Worm (Caenorhabditis elegans): ENCODE data around the gene T28A8.4.

DNA sequence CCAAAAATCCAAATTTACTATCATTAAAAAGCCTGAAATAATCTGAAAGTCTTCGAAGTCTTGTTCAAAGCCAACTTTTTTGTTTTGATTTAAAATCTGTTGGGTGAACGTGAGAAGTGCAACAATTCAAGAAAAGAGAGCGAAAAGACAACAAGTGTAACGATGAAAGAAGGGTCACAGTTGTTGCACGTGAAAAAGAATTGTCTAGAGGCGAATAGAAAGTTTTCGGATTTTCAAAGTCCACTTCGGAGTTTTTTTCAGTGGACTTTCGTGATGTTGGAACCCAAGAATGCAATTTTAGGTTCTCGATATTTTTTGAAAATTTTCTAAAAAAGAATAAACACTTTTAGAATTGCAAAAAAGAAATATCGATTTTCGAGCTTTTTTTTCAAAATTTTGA lies 46.5 kb downstream of the T28A8.4 start:
- no peak for TF ChIP-seq Y53F4B.3 (GFP tag; IDR thresholded peaks at IDR 0.05)
- no peak for TF ChIP-seq ama-1 (optimal IDR thresholded peaks at IDR 0.05)
- TF ChIP-seq ama-1 (GFP tag; optimal IDR thresholded peaks at IDR 0.05), result no peak
- no peak for TF ChIP-seq F10E7.11 (tag; optimal IDR thresholded peaks at IDR 0.05)
- TF ChIP-seq hrde-1 (tag; optimal IDR thresholded peaks at IDR 0.05; ENCODE audit: borderline replicate concordance), result no peak
- no peak for TF ChIP-seq snpc-1.3 (tag; optimal IDR thresholded peaks at IDR 0.05; ENCODE audit: insufficient read depth)
- no peak for TF ChIP-seq him-1 (tag; optimal IDR thresholded peaks at IDR 0.05)
- TF ChIP-seq snpc-4 (GFP tag; optimal IDR thresholded peaks at IDR 0.05), result no peak
- TF ChIP-seq snpc-4 (tag; optimal IDR thresholded peaks at IDR 0.05), result no peak
